Worm (Caenorhabditis elegans): ENCODE data around the gene D2023.6.

Gene D2023.6

ce11 chrV:11818786-11819185 is 8.4 kb upstream of the D2023.6 start:
- TF ChIP-seq unc-62 (GFP tag; optimal IDR thresholded peaks at IDR 0.05 in 1 of 2) (peak in 1 of 2 experiments; percentile 44), unc-62 (tag; optimal IDR thresholded peaks at IDR 0.05) (no peak), lin-15B (tag; optimal IDR thresholded peaks at IDR 0.05) (no peak), T26A8.4 (GFP tag; IDR thresholded peaks at IDR 0.05) (no peak), nhr-25 (tag; optimal IDR thresholded peaks at IDR 0.05; ENCODE audit: borderline replicate concordance, insufficient read depth) (no peak)

- TF ChIP-seq F26F4.8 (GFP tag; conservative IDR thresholded peaks at IDR 0.05) (no peak), nhr-102 (tag; optimal IDR thresholded peaks at IDR 0.05) (no peak), aha-1 (tag) (peak; percentile 76), daf-16 (GFP tag; optimal IDR thresholded peaks at IDR 0.05) (no peak), daf-16 (tag; optimal IDR thresholded peaks at IDR 0.05) (peak; percentile 4), vab-7 (GFP tag; IDR thresholded peaks at IDR 0.05) (0 out of 2 replicates have a peak, but pooled peaks have one; percentile 2), madf-9 (GFP tag; conservative IDR thresholded peaks at IDR 0.05) (no peak), mdt-29 (GFP tag; IDR thresholded peaks at IDR 0.05) (no peak), dpl-1 (GFP tag; optimal IDR thresholded peaks at IDR 0.05) (no peak), F37D6.2 (tag; optimal IDR thresholded peaks at IDR 0.05) (no peak), nhr-28 (tag; optimal IDR thresholded peaks at IDR 0.05) (no peak)
Observed at ce11 chrV:11819451-11819850, 7.7 kb upstream of the D2023.6 start.

ce11 chrV:11820551-11820950 is 6.6 kb upstream of the D2023.6 start:
- TF ChIP-seq dmd-6 (GFP tag; IDR thresholded peaks at IDR 0.05) (peak; percentile 57), set-16 (GFP tag; IDR thresholded peaks at IDR 0.05) (no peak), nhr-77 (tag; optimal IDR thresholded peaks at IDR 0.05) (peak; percentile 28), unc-62 (GFP tag; optimal IDR thresholded peaks at IDR 0.05 in 1 of 2) (no peak), unc-62 (tag; optimal IDR thresholded peaks at IDR 0.05) (no peak), nhr-11 (tag; optimal IDR thresholded peaks at IDR 0.05) (no peak), lin-29 (GFP tag; IDR thresholded peaks at IDR 0.05) (no peak), aha-1 (tag) (peak; percentile 96), hlh-11 (tag; optimal IDR thresholded peaks at IDR 0.05) (peak; percentile 35), mes-2 (tag; optimal IDR thresholded peaks at IDR 0.05; ENCODE audit: poor library complexity, severe bottlenecking) (no peak), pqm-1 (tag; optimal IDR thresholded peaks at IDR 0.05) (peak; percentile 54), zfp-3 (GFP tag; conservative IDR thresholded peaks at IDR 0.05) (0 out of 2 replicates have a peak, but pooled peaks have one; percentile 31), nhr-28 (tag; optimal IDR thresholded peaks at IDR 0.05) (peak; percentile 68), zip-11 (GFP tag; IDR thresholded peaks at IDR 0.05) (no peak), T26A8.4 (GFP tag; IDR thresholded peaks at IDR 0.05) (no peak; the same call in 1 of the 2 replicates), mdt-29 (GFP tag; IDR thresholded peaks at IDR 0.05) (peak; percentile 43; the same call in 1 of the 2 replicates), daf-16 (GFP tag; optimal IDR thresholded peaks at IDR 0.05) (no peak), daf-16 (tag; optimal IDR thresholded peaks at IDR 0.05) (peak; percentile 23), ZK546.5 (tag; optimal IDR thresholded peaks at IDR 0.05) (no peak), dve-1 (tag; optimal IDR thresholded peaks at IDR 0.05; ENCODE audit: insufficient read depth) (peak; percentile 32), F10B5.3 (tag; optimal IDR thresholded peaks at IDR 0.05) (no peak), Y5F2A.4 (GFP tag; optimal IDR thresholded peaks at IDR 0.05) (no peak), nhr-41 (GFP tag; IDR thresholded peaks at IDR 0.05) (no peak), nhr-111 (GFP tag; optimal IDR thresholded peaks at IDR 0.05) (no peak)

ce11 chrV:11822461-11822939 is 4.7 kb upstream of the D2023.6 start, which contains the start of gene pyc-1:
TSS of gene pyc-1 (minus strand) at chrV:11822529.
- TF ChIP-seq zfp-3 (GFP tag; conservative IDR thresholded peaks at IDR 0.05) (peak; percentile 64), nhr-102 (tag; optimal IDR thresholded peaks at IDR 0.05) (no peak), daf-8 (GFP tag; IDR thresholded peaks at IDR 0.05) (no peak), unc-39 (tag; optimal IDR thresholded peaks at IDR 0.05) (no peak), nhr-11 (tag; optimal IDR thresholded peaks at IDR 0.05) (peak; percentile 23), unc-62 (GFP tag; optimal IDR thresholded peaks at IDR 0.05 in 1 of 2) (peak in 1 of 2 experiments; percentile 49), unc-62 (tag; optimal IDR thresholded peaks at IDR 0.05) (no peak), hlh-11 (tag; optimal IDR thresholded peaks at IDR 0.05) (peak; percentile 66), lsy-2 (tag; optimal IDR thresholded peaks at IDR 0.05) (peak in 1 of 2 experiments; percentile 51), ceh-28 (tag; optimal IDR thresholded peaks at IDR 0.05) (no peak), mdl-1 (tag; optimal IDR thresholded peaks at IDR 0.05) (peak in 1 of 2 experiments; percentile 47), daf-16 (GFP tag; optimal IDR thresholded peaks at IDR 0.05) (no peak), daf-16 (tag; optimal IDR thresholded peaks at IDR 0.05) (peak; percentile 91), arid-1 (GFP tag; conservative IDR thresholded peaks at IDR 0.05) (no peak), egl-43 (GFP tag; IDR thresholded peaks at IDR 0.05) (no peak), jun-1 (tag; optimal IDR thresholded peaks at IDR 0.05) (no peak), nhr-77 (tag; optimal IDR thresholded peaks at IDR 0.05) (peak; percentile 90), aha-1 (tag) (peak; percentile 92), php-3 (GFP tag; IDR thresholded peaks at IDR 0.05) (no peak), fos-1 (tag; optimal IDR thresholded peaks at IDR 0.05) (no peak), mxl-3 (GFP tag; optimal IDR thresholded peaks at IDR 0.05) (peak; percentile 15), nhr-25 (tag; optimal IDR thresholded peaks at IDR 0.05; ENCODE audit: borderline replicate concordance, insufficient read depth) (no peak), hlh-30 (tag; optimal IDR thresholded peaks at IDR 0.05; ENCODE audit: insufficient read depth) (peak; percentile 71)
